Fruit fly (Drosophila melanogaster): Measurements from ENCODE around the gene CG31391.

CG31391 gene

DNA sequence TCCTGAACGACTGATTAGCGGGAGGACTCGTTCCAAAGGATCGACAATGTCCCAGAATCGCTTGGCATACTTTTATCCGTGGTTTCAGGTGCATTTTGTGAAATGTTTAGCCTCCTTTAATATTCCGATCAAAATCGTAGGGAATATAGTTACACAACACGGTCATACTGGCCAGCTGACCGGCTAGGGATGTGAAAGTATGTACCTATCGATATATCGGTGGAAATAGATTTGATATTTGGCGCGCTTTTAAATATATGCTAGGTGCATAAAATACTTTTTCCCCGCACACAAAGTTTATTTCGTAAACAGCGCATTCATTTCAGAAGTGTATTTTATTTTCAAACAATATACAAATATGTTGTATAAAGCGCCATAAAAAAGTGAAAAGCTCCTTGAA, 3.3 kb upstream of the CG31391 start, which contains the start of gene CG31278 (continued):
- TF ChIP-seq org-1 (GFP tag; optimal IDR thresholded peaks at IDR 0.05) (no peak), sc (optimal IDR thresholded peaks at IDR 0.05) (no peak), sc (GFP tag; optimal IDR thresholded peaks at IDR 0.05) (no peak), CG6175 (GFP tag; IDR thresholded peaks at IDR 0.05) (no peak), CG7987 (GFP tag; optimal IDR thresholded peaks at IDR 0.05) (no peak), Nf-YC (tag; optimal IDR thresholded peaks at IDR 0.05) (no peak), inv (GFP tag; IDR thresholded peaks at IDR 0.05; ENCODE audit: partially characterized antibody) (peak; percentile 54; the same call in 1 of the 2 replicates), ac (GFP tag; optimal IDR thresholded peaks at IDR 0.05) (no peak), MBD-R2 (GFP tag; IDR thresholded peaks at IDR 0.05) (peak; percentile 88), Rx (GFP tag; IDR thresholded peaks at IDR 0.05) (no peak), CG6689 (GFP tag; IDR thresholded peaks at IDR 0.05) (no peak), E2f1 (GFP tag; IDR thresholded peaks at IDR 0.05) (no peak), Lhr (GFP tag; optimal IDR thresholded peaks at IDR 0.05) (peak; percentile 13), CG2116 (GFP tag; optimal IDR thresholded peaks at IDR 0.05) (peak; percentile 46), tin (GFP tag; optimal IDR thresholded peaks at IDR 0.05) (no peak), Fer2 (tag; optimal IDR thresholded peaks at IDR 0.05) (no peak), gfzf (GFP tag; optimal IDR thresholded peaks at IDR 0.05) (peak; percentile 67), CG14667 (GFP tag; IDR thresholded peaks at IDR 0.05) (no peak), sim (GFP tag; IDR thresholded peaks at IDR 0.05) (no peak), CTCF (GFP tag; optimal IDR thresholded peaks at IDR 0.05) (no peak), Xbp1 (GFP tag; optimal IDR thresholded peaks at IDR 0.05) (no peak), GATAe (GFP tag; conservative IDR thresholded peaks at IDR 0.05) (no peak), Antp (GFP tag; optimal IDR thresholded peaks at IDR 0.05) (no peak), Aef1 (GFP tag; IDR thresholded peaks at IDR 0.05) (no peak), Dref (GFP tag; IDR thresholded peaks at IDR 0.05) (peak; percentile 83), crp (GFP tag; optimal IDR thresholded peaks at IDR 0.05) (peak; percentile 31 to 89), CG9215 (GFP tag; IDR thresholded peaks at IDR 0.05) (no peak), CG9797 (GFP tag; optimal IDR thresholded peaks at IDR 0.05) (peak; percentile 75), CG4328 (GFP tag; optimal IDR thresholded peaks at IDR 0.05) (no peak), CG2712 (tag; optimal IDR thresholded peaks at IDR 0.05) (no peak), Hr3 (GFP tag; optimal IDR thresholded peaks at IDR 0.05) (no peak), bcd (GFP tag; optimal IDR thresholded peaks at IDR 0.05) (no peak), insv (GFP tag; optimal IDR thresholded peaks at IDR 0.05) (no peak), CG10431 (GFP tag; optimal IDR thresholded peaks at IDR 0.05) (no peak), Hmx (GFP tag; optimal IDR thresholded peaks at IDR 0.05) (no peak), CG12299 (tag; optimal IDR thresholded peaks at IDR 0.05) (no peak), nau (GFP tag; optimal IDR thresholded peaks at IDR 0.05) (no peak), Gsc (GFP tag; IDR thresholded peaks at IDR 0.05) (no peak), esg (GFP tag; conservative IDR thresholded peaks at IDR 0.05) (no peak), repo (GFP tag; optimal IDR thresholded peaks at IDR 0.05) (no peak), Dfd (GFP tag; optimal IDR thresholded peaks at IDR 0.05) (no peak), E2f2 (GFP tag; IDR thresholded peaks at IDR 0.05) (peak; percentile 97), pzg (GFP tag; optimal IDR thresholded peaks at IDR 0.05) (peak; percentile 79), CG4730 (GFP tag; IDR thresholded peaks at IDR 0.05) (no peak), CG12155 (GFP tag; optimal IDR thresholded peaks at IDR 0.05) (no peak), pfk (GFP tag; optimal IDR thresholded peaks at IDR 0.05) (no peak), Opbp (GFP tag; IDR thresholded peaks at IDR 0.05; ENCODE audit: partially characterized antibody) (peak; percentile 79; the same call in 2 of the 3 replicates), Dp (GFP tag; optimal IDR thresholded peaks at IDR 0.05) (peak; percentile 91), Lim3 (GFP tag; IDR thresholded peaks at IDR 0.05) (no peak), Abd-B (GFP tag; optimal IDR thresholded peaks at IDR 0.05) (no peak), MESR4 (GFP tag; optimal IDR thresholded peaks at IDR 0.05) (peak; percentile 35), MTF-1 (GFP tag; optimal IDR thresholded peaks at IDR 0.05; ENCODE audit: borderline replicate concordance) (no peak), CG10147 (GFP tag; optimal IDR thresholded peaks at IDR 0.05) (no peak)

Data from whole organism, embryonic.